Fruit fly (Drosophila melanogaster) whole organism, embryonic: ENCODE results near the gene wds.

ENCODE experiments used
- Atf6 ChIP-seq: fragments of 200-800 bp; sonication (Bioruptor generic); IDR thresholded peaks from 2 replicates; pipeline ENCODE4 v1.3.6; 2022; ENCODE audit warnings: missing biosample characterization, missing genetic modification characterization
- CG1024 ChIP-seq: fragments of 200-800 bp; sonication (Bioruptor generic); IDR thresholded peaks from 2 replicates; pipeline ENCODE4 v1.3.6; 2022; ENCODE audit warnings: missing biosample characterization, missing genetic modification characterization
- CG10565 ChIP-seq: fragments of 200-800 bp; sonication (Bioruptor generic); optimal IDR thresholded peaks from 3 replicates; lab custom pipeline; 2016; ENCODE audit warnings: missing biosample characterization, mild to moderate bottlenecking, missing genetic modification characterization
- CG10959 ChIP-seq: fragments of 200-800 bp; sonication (Bioruptor generic); IDR thresholded peaks from 2 replicates; pipeline ENCODE4 v1.3.6; 2022; ENCODE audit warnings: missing biosample characterization, missing genetic modification characterization
- CG11093 ChIP-seq: fragments of 200-800 bp; sonication (Bioruptor generic); IDR thresholded peaks from 3 replicates; pipeline ENCODE4 v1.3.6; 2022; ENCODE audit warnings: missing biosample characterization, missing genetic modification characterization
- CG13123 ChIP-seq: fragments of 200-800 bp; sonication (Bioruptor generic); optimal IDR thresholded peaks from 2 replicates; lab custom pipeline; 2016; ENCODE audit warnings: missing biosample characterization, missing genetic modification characterization
- CG13287 ChIP-seq: fragments of 200-800 bp; sonication (Bioruptor generic); IDR thresholded peaks from 2 replicates; pipeline ENCODE4 v1.3.6; 2022; ENCODE audit warnings: missing biosample characterization, missing genetic modification characterization; ENCODE audit not compliant: partially characterized antibody
- CG15601 ChIP-seq: fragments of 200-800 bp; sonication (Bioruptor generic); optimal IDR thresholded peaks from 3 replicates; lab custom pipeline; 2019; ENCODE audit warnings: missing biosample characterization, mild to moderate bottlenecking, missing genetic modification characterization, moderate library complexity
- CG1603 ChIP-seq: fragments of 200-800 bp; sonication (Bioruptor generic); optimal IDR thresholded peaks from 2 replicates; lab custom pipeline; 2019; ENCODE audit warnings: missing biosample characterization, mild to moderate bottlenecking, missing genetic modification characterization, moderate library complexity
- CG1647 ChIP-seq: fragments of 200-800 bp; sonication (Bioruptor generic); optimal IDR thresholded peaks from 3 replicates; lab custom pipeline; 2016; ENCODE audit warnings: missing biosample characterization, missing genetic modification characterization
- CG1792 ChIP-seq: fragments of 200-800 bp; sonication (Bioruptor generic); optimal IDR thresholded peaks from 2 replicates; lab custom pipeline; 2016; ENCODE audit warnings: missing biosample characterization, missing genetic modification characterization
- CG18476 ChIP-seq: fragments of 200-800 bp; sonication (Bioruptor generic); optimal IDR thresholded peaks from 2 replicates; lab custom pipeline; 2016; ENCODE audit warnings: missing biosample characterization, mild to moderate bottlenecking, missing genetic modification characterization
- CG30403 ChIP-seq: fragments of 200-800 bp; sonication (Bioruptor generic); optimal IDR thresholded peaks from 3 replicates; lab custom pipeline; 2016; ENCODE audit warnings: missing biosample characterization, missing genetic modification characterization
- CG33213 ChIP-seq: fragments of 200-800 bp; sonication (Bioruptor generic); optimal IDR thresholded peaks from 3 replicates; lab custom pipeline; 2016; ENCODE audit warnings: missing biosample characterization, missing genetic modification characterization
- CG4404 ChIP-seq: fragments of 200-800 bp; sonication (Bioruptor generic); IDR thresholded peaks from 2 replicates; pipeline ENCODE4 v1.3.6; 2022; ENCODE audit warnings: missing biosample characterization, missing genetic modification characterization
- CG6654 ChIP-seq: fragments of 200-800 bp; sonication (Bioruptor generic); optimal IDR thresholded peaks from 2 replicates; lab custom pipeline; 2017; ENCODE audit warnings: missing biosample characterization, mild to moderate bottlenecking, missing genetic modification characterization
- CG6791 ChIP-seq: fragments of 200-800 bp; sonication (Bioruptor generic); IDR thresholded peaks from 3 replicates; pipeline ENCODE4 v1.3.6; 2022; ENCODE audit warnings: missing biosample characterization, missing genetic modification characterization; ENCODE audit not compliant: partially characterized antibody
- CG7556 ChIP-seq: fragments of 200-800 bp; sonication (Bioruptor generic); optimal IDR thresholded peaks from 2 replicates; lab custom pipeline; 2017; ENCODE audit warnings: missing biosample characterization, mild to moderate bottlenecking, missing genetic modification characterization
- CG7786 ChIP-seq: fragments of 200-800 bp; sonication (Bioruptor generic); optimal IDR thresholded peaks from 2 replicates; lab custom pipeline; 2016; ENCODE audit warnings: missing biosample characterization, missing genetic modification characterization
- CG9609 ChIP-seq: fragments of 200-800 bp; sonication (Bioruptor generic); optimal IDR thresholded peaks from 3 replicates; lab custom pipeline; 2016; ENCODE audit warnings: missing biosample characterization, missing genetic modification characterization
- Drgx ChIP-seq: fragments of 200-800 bp; sonication (Bioruptor generic); IDR thresholded peaks from 2 replicates; pipeline ENCODE4 v1.3.6; 2022; ENCODE audit warnings: missing biosample characterization, missing genetic modification characterization
- Mad ChIP-seq: fragments of 200-800 bp; sonication (Bioruptor generic); optimal IDR thresholded peaks from 2 replicates; lab custom pipeline; 2016; ENCODE audit warnings: missing biosample characterization, missing genetic modification characterization
- Myb ChIP-seq: fragments of 200-800 bp; sonication (Bioruptor generic); optimal IDR thresholded peaks from 2 replicates; lab custom pipeline; 2016; ENCODE audit warnings: missing biosample characterization, missing genetic modification characterization
- Nf-YC ChIP-seq: fragments of 200-800 bp; optimal IDR thresholded peaks from 3 replicates; lab custom pipeline; 2019; ENCODE audit warnings: missing biosample characterization, mild to moderate bottlenecking, missing genetic modification characterization, moderate library complexity
- Oli ChIP-seq: fragments of 200-800 bp; sonication (Bioruptor generic); optimal IDR thresholded peaks from 2 replicates; lab custom pipeline; 2018; ENCODE audit warnings: missing biosample characterization, mild to moderate bottlenecking, missing genetic modification characterization, moderate library complexity
- Poxn ChIP-seq: fragments of 200-800 bp; sonication (Bioruptor generic); IDR thresholded peaks from 2 replicates; pipeline ENCODE4 v1.3.6; 2022; ENCODE audit warnings: missing biosample characterization, missing genetic modification characterization
- Sry-β ChIP-seq: fragments of 200-800 bp; sonication (Bioruptor generic); optimal IDR thresholded peaks from 2 replicates; lab custom pipeline; 2018; ENCODE audit warnings: missing biosample characterization, mild to moderate bottlenecking, missing genetic modification characterization, moderate library complexity
- Vsx1 ChIP-seq: fragments of 200-800 bp; sonication (Bioruptor generic); optimal IDR thresholded peaks from 2 replicates; lab custom pipeline; 2017; ENCODE audit warnings: missing biosample characterization, mild to moderate bottlenecking, missing genetic modification characterization, missing genetic modification reagents
- YL-1 ChIP-seq: fragments of 200-800 bp; sonication (Bioruptor generic); optimal IDR thresholded peaks from 3 replicates; lab custom pipeline; 2017; ENCODE audit warnings: missing biosample characterization, mild to moderate bottlenecking, missing genetic modification characterization
- abd-A ChIP-seq: fragments of 200-800 bp; sonication (Bioruptor generic); optimal IDR thresholded peaks from 3 replicates; lab custom pipeline; 2019; ENCODE audit warnings: missing biosample characterization, mild to moderate bottlenecking, missing genetic modification characterization, moderate library complexity
- ato ChIP-seq: fragments of 200-800 bp; sonication (Bioruptor generic); IDR thresholded peaks from 2 replicates; pipeline ENCODE4 v1.3.6; 2022; ENCODE audit warnings: missing biosample characterization, missing genetic modification characterization; ENCODE audit not compliant: partially characterized antibody
- ci ChIP-seq: fragments of 200-800 bp; sonication (Bioruptor generic); IDR thresholded peaks from 3 replicates; pipeline ENCODE4 v1.3.6; 2022; ENCODE audit warnings: missing biosample characterization, missing genetic modification characterization
- dmrt11E ChIP-seq: fragments of 200-800 bp; sonication (Bioruptor generic); optimal IDR thresholded peaks from 3 replicates; lab custom pipeline; 2018; ENCODE audit warnings: missing biosample characterization, mild to moderate bottlenecking, missing genetic modification characterization, moderate library complexity
- dysf ChIP-seq: fragments of 200-800 bp; sonication (Bioruptor generic); IDR thresholded peaks from 3 replicates; pipeline ENCODE4 v1.3.6; 2022; ENCODE audit warnings: missing biosample characterization, missing genetic modification characterization
- emc ChIP-seq: fragments of 200-800 bp; sonication (Bioruptor generic); optimal IDR thresholded peaks from 2 replicates; lab custom pipeline; 2016; ENCODE audit warnings: missing biosample characterization, missing genetic modification characterization
- exex ChIP-seq: fragments of 200-800 bp; sonication (Bioruptor generic); optimal IDR thresholded peaks from 4 replicates; lab custom pipeline; 2018; ENCODE audit warnings: missing biosample characterization, mild to moderate bottlenecking, missing genetic modification characterization, moderate library complexity
- fd3F ChIP-seq: fragments of 200-800 bp; sonication (Bioruptor generic); optimal IDR thresholded peaks from 2 replicates; lab custom pipeline; 2018; ENCODE audit warnings: missing biosample characterization, mild to moderate bottlenecking, missing genetic modification characterization, moderate library complexity
- grn ChIP-seq: fragments of 200-800 bp; sonication (Bioruptor generic); optimal IDR thresholded peaks from 3 replicates; lab custom pipeline; 2017; ENCODE audit warnings: missing biosample characterization, missing genetic modification characterization
- jing ChIP-seq: fragments of 200-800 bp; sonication (Bioruptor generic); optimal IDR thresholded peaks from 2 replicates; lab custom pipeline; 2018; ENCODE audit warnings: missing biosample characterization, mild to moderate bottlenecking, missing genetic modification characterization
- mam ChIP-seq: fragments of 200-800 bp; sonication (Bioruptor generic); optimal IDR thresholded peaks from 3 replicates; lab custom pipeline; 2016; ENCODE audit warnings: missing biosample characterization, missing genetic modification characterization
- pfk ChIP-seq: fragments of 200-800 bp; sonication (Bioruptor generic); optimal IDR thresholded peaks from 2 replicates; lab custom pipeline; 2018; ENCODE audit warnings: missing biosample characterization, mild to moderate bottlenecking, missing genetic modification characterization, moderate library complexity
- pum ChIP-seq: fragments of 200-800 bp; sonication (Bioruptor generic); optimal IDR thresholded peaks from 2 replicates; lab custom pipeline; 2016; ENCODE audit warnings: missing biosample characterization, missing genetic modification characterization
- pzg ChIP-seq: fragments of 200-800 bp; sonication (Bioruptor generic); optimal IDR thresholded peaks from 3 replicates; lab custom pipeline; 2018; ENCODE audit warnings: missing biosample characterization, mild to moderate bottlenecking, missing genetic modification characterization, moderate library complexity
- sc ChIP-seq, 3 experiments: fragments of >200 bp in 2 of 3; fragments of 200-800 bp in 1 of 3; sonication (Bioruptor generic) in 1 of 3; optimal IDR thresholded peaks; 2 replicates in 2 of 3; 3 replicates in 1 of 3; lab custom pipeline; 2017; ENCODE audit warnings: mild to moderate bottlenecking in 1 of 3, missing biosample characterization in 1 of 3, missing genetic modification characterization in 1 of 3, missing genetic modification reagents in 1 of 3
- sd ChIP-seq: fragments of 200-800 bp; sonication (Bioruptor generic); optimal IDR thresholded peaks from 3 replicates; lab custom pipeline; 2018; ENCODE audit warnings: missing biosample characterization, mild to moderate bottlenecking, missing genetic modification characterization, moderate library complexity
- sisA ChIP-seq: fragments of 200-800 bp; sonication (Bioruptor generic); IDR thresholded peaks from 2 replicates; pipeline ENCODE4 v1.3.6; 2022; ENCODE audit warnings: missing biosample characterization, missing genetic modification characterization
- so ChIP-seq: fragments of 200-800 bp; sonication (Bioruptor generic); IDR thresholded peaks from 3 replicates; pipeline ENCODE4 v1.3.6; 2022; ENCODE audit warnings: missing biosample characterization, missing genetic modification characterization
- z ChIP-seq: fragments of 200-800 bp; sonication (Bioruptor generic); IDR thresholded peaks from 3 replicates; pipeline ENCODE4 v1.3.6; 2022; ENCODE audit warnings: missing biosample characterization, missing genetic modification characterization
- zfh1 ChIP-seq: fragments of 200-800 bp; sonication (Bioruptor generic); IDR thresholded peaks from 3 replicates; pipeline ENCODE4 v1.3.6; 2022; ENCODE audit warnings: missing biosample characterization, missing genetic modification characterization

Gene wds

DNA sequence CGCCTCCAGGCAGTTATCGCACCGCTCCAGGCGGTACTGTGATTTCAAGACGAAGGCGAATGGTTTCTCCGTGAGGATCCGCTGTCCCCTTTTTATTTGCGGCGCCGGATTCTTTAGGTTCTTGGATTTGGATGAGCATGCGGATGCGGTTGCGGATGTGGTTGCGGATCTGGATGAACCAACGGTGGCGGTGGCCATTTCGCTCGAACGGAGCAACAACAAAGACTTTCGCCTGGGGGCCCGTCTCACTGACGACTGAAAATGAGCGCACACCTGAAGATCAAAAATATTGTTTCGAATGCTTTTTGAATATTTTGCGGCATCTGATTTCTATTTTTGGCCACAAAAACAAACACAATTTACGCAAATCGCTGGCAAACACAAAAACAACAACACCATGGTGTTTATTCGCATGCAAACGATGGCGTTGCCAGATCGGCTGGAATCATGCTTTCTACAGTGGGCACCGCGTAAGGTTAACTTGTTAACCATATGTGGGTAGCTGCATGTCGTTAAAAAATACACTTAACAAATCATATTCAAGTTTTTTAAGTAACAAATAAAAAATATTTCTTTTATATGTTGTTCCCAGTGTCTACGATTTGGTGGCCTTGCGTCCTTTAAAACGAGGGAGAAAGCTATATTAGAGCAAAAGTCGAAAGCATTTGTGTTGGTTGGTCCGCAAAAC, 22.8 kb downstream of the wds start, which contains the start of gene Smyd3 (continued):
- TF ChIP-seq CG6654 (GFP tag; lab: Kevin White, UChicago) (peak; percentile 32), CG4404 (GFP tag; lab: Robert Waterston, UW) (peak; percentile 55), CG10959 (peak; percentile 62), CG7556 (GFP tag; lab: Kevin White, UChicago) (peak; percentile 63), grn (GFP tag; lab: Kevin White, UChicago) (no peak), dysf (GFP tag; lab: Robert Waterston, UW) (peak; percentile 84), sd (tag; lab: Kevin White, UChicago) (no peak), Myb (GFP tag; lab: Kevin White, UChicago) (peak; percentile 43), fd3F (peak; percentile 63), Poxn (GFP tag; lab: Robert Waterston, UW) (no peak), sc (optimal IDR thresholded peaks at IDR 0.05; lab: Kevin White, UChicago) (no peak), sc (GFP tag; optimal IDR thresholded peaks at IDR 0.05; lab: Kevin White, UChicago) (peak; percentile 42), CG13123 (GFP tag; lab: Kevin White, UChicago) (peak; percentile 57), Drgx (GFP tag; lab: Robert Waterston, UW) (peak; percentile 86), CG18476 (GFP tag; lab: Kevin White, UChicago) (peak; percentile 62), dmrt11E (peak; percentile 58), Vsx1 (GFP tag; lab: Kevin White, UChicago) (no peak), Mad (GFP tag; lab: Kevin White, UChicago) (peak; percentile 57), CG11093 (GFP tag; lab: Robert Waterston, UW) (peak; percentile 67), CG1647 (peak; percentile 63), z (GFP tag; lab: Robert Waterston, UW) (no peak), CG1792 (GFP tag; lab: Kevin White, UChicago) (peak; percentile 46), ato (GFP tag; lab: Robert Waterston, UW) (no peak), pum (GFP tag; lab: Kevin White, UChicago) (peak; percentile 70), Oli (peak; percentile 69), so (GFP tag; lab: Robert Waterston, UW) (peak; percentile 69; the same call in 1 of the 3 replicates), CG15601 (peak; percentile 45), pzg (GFP tag; lab: Kevin White, UChicago) (peak; percentile 43), CG7786 (peak; percentile 58), CG10565 (GFP tag; lab: Kevin White, UChicago) (no peak), pfk (GFP tag; lab: Kevin White, UChicago) (no peak), sisA (peak; percentile 81), YL-1 (GFP tag; lab: Kevin White, UChicago) (peak; percentile 64), CG1024 (GFP tag; lab: Robert Waterston, UW) (peak; percentile 60), CG1603 (tag; lab: Kevin White, UChicago) (peak; percentile 73), CG6791 (GFP tag; lab: Robert Waterston, UW) (no peak), zfh1 (GFP tag; lab: Robert Waterston, UW) (peak; percentile 87), mam (GFP tag; lab: Kevin White, UChicago) (peak; percentile 88), CG33213 (GFP tag; lab: Kevin White, UChicago) (peak; percentile 72), CG9609 (GFP tag; lab: Kevin White, UChicago) (peak; percentile 65), CG30403 (GFP tag; lab: Kevin White, UChicago) (peak; percentile 85), Atf6 (peak; percentile 84), exex (tag; lab: Kevin White, UChicago) (no peak), Nf-YC (peak; percentile 53), CG13287 (GFP tag; lab: Robert Waterston, UW) (no peak), emc (GFP tag; lab: Kevin White, UChicago) (no peak), Sry-β (GFP tag; lab: Kevin White, UChicago) (no peak), ci (GFP tag; lab: Robert Waterston, UW) (peak; percentile 90), abd-A (tag; lab: Kevin White, UChicago) (no peak), jing (GFP tag; lab: Kevin White, UChicago) (no peak)
